Fruit fly (Drosophila melanogaster): ENCODE results near the gene CG10631.

CG10631 gene

DNA sequence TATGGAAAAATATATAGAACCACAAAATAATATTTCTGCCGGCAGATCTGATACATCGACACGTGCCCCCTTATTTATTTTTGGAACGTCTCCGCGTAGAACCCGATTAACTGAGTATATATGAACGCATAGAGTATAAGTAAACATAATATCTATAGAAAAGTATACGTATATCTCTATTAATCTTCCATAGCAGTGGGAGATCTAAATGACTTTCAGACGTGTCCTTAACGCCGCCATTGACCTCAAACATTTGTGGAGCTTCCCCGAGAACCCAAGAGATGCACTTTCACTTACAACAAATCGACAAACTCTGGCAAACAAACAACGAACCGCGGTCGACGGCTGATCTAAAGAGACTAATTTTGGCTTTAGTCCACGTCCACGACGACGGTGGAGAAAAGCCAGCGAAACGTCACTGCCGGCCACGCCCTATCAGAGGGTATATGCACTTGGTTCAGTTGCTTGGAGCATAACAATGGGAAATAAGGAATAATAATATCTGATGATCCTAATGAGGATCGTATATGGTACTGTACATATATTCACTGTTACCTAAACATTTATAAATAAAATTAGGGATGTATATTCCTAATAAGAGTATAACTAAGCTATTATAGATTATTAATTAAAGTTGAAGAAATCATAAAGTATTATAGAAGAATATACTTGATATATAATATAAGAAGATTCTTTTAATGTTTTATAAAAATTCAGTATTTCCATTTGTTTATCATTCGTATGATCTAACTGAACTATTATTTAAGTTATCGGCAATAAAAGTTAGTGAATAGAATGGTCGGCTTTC lies 7.3 kb upstream of the CG10631 start, which contains the start of gene fbp (continued):
- TF ChIP-seq gro (GFP tag; optimal IDR thresholded peaks at IDR 0.05) (no peak), HLHmδ (GFP tag; optimal IDR thresholded peaks at IDR 0.05) (peak; percentile 35), maf-S (GFP tag; optimal IDR thresholded peaks at IDR 0.05) (no peak), sima (GFP tag; optimal IDR thresholded peaks at IDR 0.05) (no peak), CG15696 (tag; optimal IDR thresholded peaks at IDR 0.05) (peak; percentile 20), Tbp (GFP tag; optimal IDR thresholded peaks at IDR 0.05) (no peak), NFAT (GFP tag; IDR thresholded peaks at IDR 0.05) (peak; percentile 54), CG17568 (GFP tag; optimal IDR thresholded peaks at IDR 0.05) (no peak), unpg (GFP tag; optimal IDR thresholded peaks at IDR 0.05) (peak; percentile 17), CG30020 (tag; optimal IDR thresholded peaks at IDR 0.05) (peak; percentile 19), klu (GFP tag; IDR thresholded peaks at IDR 0.05) (no peak), CG31441 (GFP tag; IDR thresholded peaks at IDR 0.05) (peak; percentile 82), CG9437 (GFP tag; optimal IDR thresholded peaks at IDR 0.05) (peak; percentile 86), CG12942 (GFP tag; optimal IDR thresholded peaks at IDR 0.05) (peak; percentile 12), Oli (tag; optimal IDR thresholded peaks at IDR 0.05) (peak; percentile 71), fd96Cb (tag; optimal IDR thresholded peaks at IDR 0.05) (peak; percentile 47), peb (GFP tag; IDR thresholded peaks at IDR 0.05) (no peak), chinmo (GFP tag; IDR thresholded peaks at IDR 0.05; ENCODE audit: partially characterized antibody) (peak; percentile 58; the same call in 2 of the 4 replicates), CG10565 (GFP tag; optimal IDR thresholded peaks at IDR 0.05) (no peak), Lhr (GFP tag; optimal IDR thresholded peaks at IDR 0.05) (no peak), Abd-B (GFP tag; optimal IDR thresholded peaks at IDR 0.05) (peak; percentile 65), H2.0 (GFP tag; IDR thresholded peaks at IDR 0.05) (0 out of 2 replicates have a peak, but pooled peaks have one; percentile 41), ase (GFP tag; IDR thresholded peaks at IDR 0.05) (peak; percentile 34; the same call in 1 of the 3 replicates), lbe (GFP tag; optimal IDR thresholded peaks at IDR 0.05) (no peak), Deaf1 (tag; optimal IDR thresholded peaks at IDR 0.05) (peak; percentile 42), CG2889 (GFP tag; IDR thresholded peaks at IDR 0.05) (0 out of 3 replicates have a peak, but pooled peaks have one; percentile 52), BtbVII (GFP tag; optimal IDR thresholded peaks at IDR 0.05) (peak; percentile 58), Hr3 (GFP tag; optimal IDR thresholded peaks at IDR 0.05) (peak; percentile 73), sqz (GFP tag; optimal IDR thresholded peaks at IDR 0.05) (peak; percentile 3), CG14965 (GFP tag; optimal IDR thresholded peaks at IDR 0.05; ENCODE audit: borderline replicate concordance) (no peak), Mrtf (GFP tag; IDR thresholded peaks at IDR 0.05) (peak; percentile 28; the same call in 1 of the 3 replicates), wek (GFP tag; optimal IDR thresholded peaks at IDR 0.05) (peak; percentile 4), tup (GFP tag; optimal IDR thresholded peaks at IDR 0.05) (no peak), gt (GFP tag; IDR thresholded peaks at IDR 0.05) (0 out of 2 replicates have a peak, but pooled peaks have one; percentile 9), CG10431 (GFP tag; optimal IDR thresholded peaks at IDR 0.05) (peak; percentile 16), CG2202 (tag; optimal IDR thresholded peaks at IDR 0.05) (no peak), NC2β (GFP tag; optimal IDR thresholded peaks at IDR 0.05) (no peak), CG8765 (GFP tag; IDR thresholded peaks at IDR 0.05) (no peak), Xbp1 (GFP tag; optimal IDR thresholded peaks at IDR 0.05) (peak; percentile 70), CG10462 (GFP tag; optimal IDR thresholded peaks at IDR 0.05) (peak; percentile 27), Hr39 (optimal IDR thresholded peaks at IDR 0.05) (no peak), Fer1 (GFP tag; optimal IDR thresholded peaks at IDR 0.05) (peak; percentile 56), Asciz (GFP tag; optimal IDR thresholded peaks at IDR 0.05) (peak; percentile 20), Dref (GFP tag; IDR thresholded peaks at IDR 0.05) (no peak), CG18476 (GFP tag; optimal IDR thresholded peaks at IDR 0.05) (no peak), CG17802 (tag; optimal IDR thresholded peaks at IDR 0.05) (no peak), Meics (GFP tag; optimal IDR thresholded peaks at IDR 0.05) (peak; percentile 78), CG12155 (GFP tag; optimal IDR thresholded peaks at IDR 0.05) (peak; percentile 54), crc (GFP tag; optimal IDR thresholded peaks at IDR 0.05) (no peak)
